Worm (Caenorhabditis elegans): Measurements from ENCODE around the gene F56B3.2.

F56B3.2 gene

DNA sequence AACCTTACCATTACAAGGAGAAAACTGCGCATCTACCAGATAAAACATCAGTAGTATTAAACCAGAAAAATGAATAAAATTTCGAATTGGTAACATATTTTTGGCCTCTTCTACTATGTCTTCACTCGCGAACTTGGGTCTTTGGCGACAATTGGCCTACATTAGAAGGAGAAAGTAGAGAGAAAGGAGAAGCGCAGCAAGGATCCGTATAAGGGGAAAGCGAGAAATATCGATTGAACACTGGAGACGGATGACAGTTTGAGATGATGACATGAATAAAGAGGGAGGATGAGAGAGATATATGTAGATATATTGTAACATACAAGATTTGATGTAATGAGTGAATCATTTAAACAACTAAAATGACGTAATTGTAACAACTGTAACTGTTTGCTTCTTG is at the start of gene F56B3.2:
TSS of gene F56B3.2 (minus strand) at position 273 of the 400 bp plus-strand sequence.
- TF ChIP-seq akir-1 (GFP tag; optimal IDR thresholded peaks at IDR 0.05): no peak
- no peak for TF ChIP-seq egl-18 (GFP tag; IDR thresholded peaks at IDR 0.05)
- TF ChIP-seq lin-35 (GFP tag; optimal IDR thresholded peaks at IDR 0.05): no peak
- no peak for TF ChIP-seq bed-1 (GFP tag; IDR thresholded peaks at IDR 0.05)
- TF ChIP-seq mes-4 (tag; optimal IDR thresholded peaks at IDR 0.05): no peak
- TF ChIP-seq gei-17 (GFP tag; optimal IDR thresholded peaks at IDR 0.05): no peak
- no peak for TF ChIP-seq let-607 (tag; optimal IDR thresholded peaks at IDR 0.05)
- no peak for TF ChIP-seq repo-1 (tag; optimal IDR thresholded peaks at IDR 0.05)
- TF ChIP-seq D2030.7 (GFP tag; IDR thresholded peaks at IDR 0.05): no peak
- no peak for TF ChIP-seq efl-1 (GFP tag; optimal IDR thresholded peaks at IDR 0.05)
- no peak for TF ChIP-seq xnd-1 (tag; optimal IDR thresholded peaks at IDR 0.05)
- TF ChIP-seq ets-4 (GFP tag; optimal IDR thresholded peaks at IDR 0.05): no peak

DNA sequence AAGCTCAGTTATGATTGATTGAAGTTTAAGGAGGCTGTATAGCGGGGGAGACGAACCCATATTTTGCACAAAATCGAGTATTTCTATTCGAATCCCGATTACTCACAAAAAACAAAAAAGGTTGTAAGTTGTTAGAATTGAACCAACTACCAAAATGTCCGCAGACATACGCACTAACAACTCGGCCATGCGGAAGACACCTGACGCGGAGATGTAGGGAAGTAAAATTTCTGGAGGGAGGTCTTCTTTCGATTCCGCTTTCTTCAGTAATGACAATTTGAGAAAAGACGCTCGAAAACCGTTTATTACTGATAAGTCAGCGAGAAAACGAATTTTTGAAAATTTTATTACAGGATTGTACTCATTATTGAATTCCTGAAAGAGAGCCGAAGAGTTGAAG is 49.5 kb upstream of the F56B3.2 start:
- peak; percentile 18 for TF ChIP-seq rpc-1 (optimal IDR thresholded peaks at IDR 0.05)
- TF ChIP-seq rpc-1 (tag; optimal IDR thresholded peaks at IDR 0.05): peak; percentile 29
- no peak for TF ChIP-seq F52B5.7 (tag; optimal IDR thresholded peaks at IDR 0.05)
- no peak for TF ChIP-seq nhr-80 (tag; optimal IDR thresholded peaks at IDR 0.05)
- no peak for TF ChIP-seq snpc-4 (GFP tag; optimal IDR thresholded peaks at IDR 0.05)
- peak in 1 of 4 experiments; percentile 35 for TF ChIP-seq snpc-4 (tag; optimal IDR thresholded peaks at IDR 0.05)
- TF ChIP-seq B0261.1 (tag; optimal IDR thresholded peaks at IDR 0.05): peak; percentile 43
- TF ChIP-seq tbp1 (GFP tag; optimal IDR thresholded peaks at IDR 0.05): peak; percentile 64

DNA sequence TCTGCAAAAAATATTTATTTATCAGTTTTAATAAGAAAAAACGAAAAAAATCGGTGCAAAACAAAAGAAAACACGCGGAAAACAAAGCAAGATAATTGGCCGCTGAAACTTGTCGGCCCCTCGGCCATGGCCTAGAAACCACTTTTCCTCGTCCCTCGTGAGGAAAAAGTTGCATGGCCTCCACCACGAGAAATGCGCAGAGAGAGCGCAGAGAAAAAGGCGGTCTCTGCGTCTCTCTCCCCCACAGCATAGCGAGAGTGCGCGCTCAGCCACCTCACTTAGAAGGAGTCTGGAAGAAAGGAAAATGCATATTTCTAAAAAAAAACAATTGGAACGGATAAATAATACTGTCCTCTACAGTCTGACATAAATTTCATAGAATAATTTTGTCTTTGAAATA is 45.0 kb upstream of the F56B3.2 start:
- TF ChIP-seq F37B4.10 (GFP tag; IDR thresholded peaks at IDR 0.05) (0 out of 2 replicates have a peak, but pooled peaks have one; percentile 36), dox-1 (GFP tag; IDR thresholded peaks at IDR 0.05) (peak; percentile 74), ceh-100 (GFP tag; IDR thresholded peaks at IDR 0.05) (peak; percentile 67), ztf-18 (tag; optimal IDR thresholded peaks at IDR 0.05) (peak; percentile 74), mcd-1 (GFP tag; IDR thresholded peaks at IDR 0.05) (peak; percentile 89), lin-26 (GFP tag; IDR thresholded peaks at IDR 0.05) (0 out of 2 replicates have a peak, but pooled peaks have one; percentile 23), cebp-1 (GFP tag; IDR thresholded peaks at IDR 0.05) (peak; percentile 30; the same call in 1 of the 2 replicates), cebp-1 (tag; optimal IDR thresholded peaks at IDR 0.05) (peak; percentile 24), zfh-2 (GFP tag; conservative IDR thresholded peaks at IDR 0.05) (peak; percentile 55), egl-44 (GFP tag; IDR thresholded peaks at IDR 0.05) (peak; percentile 48; the same call in 1 of the 2 replicates), K11D2.4 (GFP tag; IDR thresholded peaks at IDR 0.05) (peak; percentile 66), hmg-1.2 (GFP tag; IDR thresholded peaks at IDR 0.05) (peak; percentile 93), F33H1.4 (GFP tag; IDR thresholded peaks at IDR 0.05) (0 out of 2 replicates have a peak, but pooled peaks have one; percentile 16), lag-1 (GFP tag; IDR thresholded peaks at IDR 0.05) (0 out of 2 replicates have a peak, but pooled peaks have one; percentile 28), egrh-3 (GFP tag; IDR thresholded peaks at IDR 0.05) (peak; percentile 37; the same call in 1 of the 2 replicates), pbrm-1 (GFP tag; IDR thresholded peaks at IDR 0.05) (peak; percentile 21; the same call in 1 of the 2 replicates), rcor-1 (GFP tag; IDR thresholded peaks at IDR 0.05) (peak; percentile 66; the same call in 1 of the 2 replicates)
